Worm (Caenorhabditis elegans): ENCODE results near the gene ZK354.7.
"Not testable (repeated sequence)": the region's sequence is repeated elsewhere in the genome, so short reads cannot be mapped to it uniquely, and the experiment has no call there.

The ZK354.7 gene

DNA sequence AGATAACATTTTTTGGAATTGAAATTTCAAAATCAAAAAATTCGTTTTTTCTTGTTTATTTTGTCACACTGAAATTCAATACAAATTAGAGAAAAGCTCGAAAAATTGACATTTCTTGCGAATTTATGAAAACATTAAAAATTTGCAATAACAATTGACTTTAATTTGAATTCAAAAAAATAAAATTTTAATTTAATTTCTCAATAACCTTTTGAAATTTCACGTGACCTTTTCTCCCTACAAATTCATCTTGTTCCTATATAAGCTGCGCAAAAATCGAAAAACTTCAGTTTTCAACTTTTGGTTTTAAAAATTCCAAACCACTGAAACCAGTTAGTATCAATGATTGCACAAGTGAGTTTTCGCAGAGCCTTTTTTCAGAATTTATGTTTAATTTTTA lies 34.1 kb downstream of the ZK354.7 start, which contains the start of gene F36H12.4:
TSS of gene F36H12.4 (plus strand) at position 301 of the 400 bp plus-strand sequence.
- no peak for TF ChIP-seq him-1 (tag; optimal IDR thresholded peaks at IDR 0.05)
- no peak for TF ChIP-seq W03F9.2 (tag; optimal IDR thresholded peaks at IDR 0.05)

- TF ChIP-seq him-1 (tag; optimal IDR thresholded peaks at IDR 0.05) (no peak), W03F9.2 (tag; optimal IDR thresholded peaks at IDR 0.05) (no peak), dao-5 (tag; optimal IDR thresholded peaks at IDR 0.05) (no peak)
These were observed 36.5 kb downstream of the ZK354.7 start, which contains the start of gene F36H12.5 for ce11 chrIV:5266474-5266873. F36H12.5 (plus strand) TSS chrIV:5266774.

- TF ChIP-seq him-1, W03F9.2, dao-5 (tag; optimal IDR thresholded peaks at IDR 0.05): not testable (repeated sequence)
These were observed 42.6 kb downstream of the ZK354.7 start, which contains the start of gene msp-19 for ce11 chrIV:5260289-5260688. msp-19 (plus strand) TSS chrIV:5260589.

ce11 chrIV:5258385-5258784 lies 44.5 kb downstream of the ZK354.7 start, which contains the start of gene ttbk-2.1:
ttbk-2.1 (plus strand) TSS chrIV:5258685.
- TF ChIP-seq dao-5, him-1, W03F9.2 (tag; optimal IDR thresholded peaks at IDR 0.05): not testable (repeated sequence)

DNA sequence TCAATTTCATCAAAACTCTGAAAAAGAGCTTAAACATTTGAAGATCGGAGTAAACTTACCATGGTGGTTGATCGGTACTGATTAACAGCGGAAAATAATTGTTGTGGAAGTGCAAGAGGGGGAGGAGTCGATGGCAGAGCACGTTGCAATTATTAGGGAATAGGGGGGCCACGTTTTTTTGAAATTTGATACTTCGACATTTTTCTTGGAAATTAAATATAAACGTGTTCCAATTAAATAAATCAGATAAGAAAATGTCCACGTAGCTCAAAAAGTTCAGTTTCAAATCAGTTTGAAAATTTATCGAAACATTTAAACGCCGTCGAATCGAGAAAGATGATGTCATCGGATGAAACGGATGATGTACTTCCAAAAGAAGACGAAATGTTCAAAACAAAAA lies 46.2 kb downstream of the ZK354.7 start, which contains the start of gene F36H12.9:
TSS of gene F36H12.9 (plus strand) at position 301 of the 400 bp plus-strand sequence.
- TF ChIP-seq W03F9.2, dao-5, him-1 (tag; optimal IDR thresholded peaks at IDR 0.05): not testable (repeated sequence)

DNA sequence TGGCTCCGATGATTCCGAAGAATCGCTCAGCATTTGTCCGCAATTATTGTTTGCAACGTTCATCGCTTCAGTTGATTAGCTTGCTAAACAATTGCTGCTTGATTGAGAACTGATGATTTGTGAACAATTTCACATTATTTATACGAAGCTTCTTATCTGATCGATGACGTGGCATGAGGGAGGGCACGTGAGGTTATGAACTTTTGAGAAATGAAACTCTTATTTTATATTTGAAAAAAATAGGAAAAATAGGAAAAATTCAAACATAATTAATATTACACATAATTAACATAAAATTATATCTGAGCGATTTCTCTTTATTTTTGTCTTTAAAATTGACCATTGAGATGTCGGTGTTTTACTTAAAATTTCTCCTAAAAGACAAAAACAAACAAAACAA lies 48.3 kb downstream of the ZK354.7 start, which contains the start of gene F36H12.10:
TSS of gene F36H12.10 (minus strand) at position 101 of the 400 bp plus-strand sequence.
- not testable (repeated sequence) for TF ChIP-seq W03F9.2, him-1, dao-5 (tag; optimal IDR thresholded peaks at IDR 0.05)
